Fruit fly (Drosophila melanogaster): ENCODE measurements around the gene CG17328.

The CG17328 gene

dm6 chr2L:16282856-16283255, 16.9 kb upstream of the CG17328 start:
- TF ChIP-seq Pdp1 (GFP tag; optimal IDR thresholded peaks at IDR 0.05) (peak in 1 of 2 experiments; percentile 44), Dll (GFP tag; IDR thresholded peaks at IDR 0.05; ENCODE audit: partially characterized antibody) (no peak), CG13424 (tag; optimal IDR thresholded peaks at IDR 0.05) (no peak), bigmax (GFP tag; optimal IDR thresholded peaks at IDR 0.05) (no peak), ci (GFP tag; IDR thresholded peaks at IDR 0.05) (peak; percentile 53; the same call in 1 of the 3 replicates), lbe (GFP tag; optimal IDR thresholded peaks at IDR 0.05) (no peak), Lim3 (GFP tag; IDR thresholded peaks at IDR 0.05) (no peak), crp (GFP tag; optimal IDR thresholded peaks at IDR 0.05) (peak; percentile 9 to 33), CG12219 (GFP tag; optimal IDR thresholded peaks at IDR 0.05) (no peak), CG17359 (tag; optimal IDR thresholded peaks at IDR 0.05) (no peak), CrebB (tag; optimal IDR thresholded peaks at IDR 0.05) (no peak), CG11723 (GFP tag; optimal IDR thresholded peaks at IDR 0.05) (no peak), HLHmδ (GFP tag; optimal IDR thresholded peaks at IDR 0.05) (no peak), Med (GFP tag) (peak; percentile 55)

dm6 chr2L:16284306-16285299, 15.1 kb upstream of the CG17328 start:
- no peak for TF ChIP-seq CG31441 (GFP tag; IDR thresholded peaks at IDR 0.05)
- peak; percentile 56 for TF ChIP-seq Oli (tag; optimal IDR thresholded peaks at IDR 0.05)
- no peak for TF ChIP-seq bbx (GFP tag; IDR thresholded peaks at IDR 0.05; ENCODE audit: partially characterized antibody)
- peak; percentile 13 for TF ChIP-seq CG7556 (GFP tag; optimal IDR thresholded peaks at IDR 0.05)
- peak; percentile 69 for TF ChIP-seq wek (GFP tag; optimal IDR thresholded peaks at IDR 0.05)
- no peak for TF ChIP-seq CG32532 (GFP tag; IDR thresholded peaks at IDR 0.05)
- no peak for TF ChIP-seq CG6254 (GFP tag; optimal IDR thresholded peaks at IDR 0.05)
- TF ChIP-seq CG10959 (GFP tag; IDR thresholded peaks at IDR 0.05), result no peak
- TF ChIP-seq her (GFP tag; optimal IDR thresholded peaks at IDR 0.05), result no peak
- TF ChIP-seq CG12942 (GFP tag; optimal IDR thresholded peaks at IDR 0.05), result peak; percentile 23
- TF ChIP-seq dmrt11E (tag; optimal IDR thresholded peaks at IDR 0.05), result no peak
- TF ChIP-seq mam (GFP tag; optimal IDR thresholded peaks at IDR 0.05), result peak; percentile 50
- TF ChIP-seq CG6683 (GFP tag; optimal IDR thresholded peaks at IDR 0.05), result peak; percentile 33
- TF ChIP-seq Nf-YB (GFP tag; optimal IDR thresholded peaks at IDR 0.05), result peak; percentile 18
- TF ChIP-seq CG3838 (GFP tag; optimal IDR thresholded peaks at IDR 0.05), result no peak
- no peak for TF ChIP-seq zfh1 (GFP tag; IDR thresholded peaks at IDR 0.05)
- TF ChIP-seq en (GFP tag; optimal IDR thresholded peaks at IDR 0.05), result no peak
- no peak for TF ChIP-seq sna (GFP tag; IDR thresholded peaks at IDR 0.05; ENCODE audit: partially characterized antibody)
- TF ChIP-seq Dip3 (GFP tag; optimal IDR thresholded peaks at IDR 0.05), result peak; percentile 49
- TF ChIP-seq Lim3 (GFP tag; IDR thresholded peaks at IDR 0.05), result no peak
- TF ChIP-seq zf30C (GFP tag; optimal IDR thresholded peaks at IDR 0.05), result no peak
- no peak for TF ChIP-seq gfzf (GFP tag; optimal IDR thresholded peaks at IDR 0.05)
- peak; percentile 5 for TF ChIP-seq CG16863 (GFP tag; optimal IDR thresholded peaks at IDR 0.05)
- peak; percentile 63 for TF ChIP-seq yki (optimal IDR thresholded peaks at IDR 0.05)
- TF ChIP-seq ab (GFP tag; optimal IDR thresholded peaks at IDR 0.05), result no peak
- no peak for TF ChIP-seq NFAT (GFP tag; IDR thresholded peaks at IDR 0.05)
- TF ChIP-seq CG17361 (GFP tag; IDR thresholded peaks at IDR 0.05), result no peak
- no peak for TF ChIP-seq pum (GFP tag; optimal IDR thresholded peaks at IDR 0.05)
- TF ChIP-seq Antp (GFP tag; optimal IDR thresholded peaks at IDR 0.05), result peak; percentile 37
- peak; percentile 63 for TF ChIP-seq Side (GFP tag; optimal IDR thresholded peaks at IDR 0.05)
- TF ChIP-seq Stat92E (GFP tag; optimal IDR thresholded peaks at IDR 0.05), result no peak
- no peak for TF ChIP-seq vfl (GFP tag; optimal IDR thresholded peaks at IDR 0.05)
- TF ChIP-seq CG10462 (GFP tag; optimal IDR thresholded peaks at IDR 0.05), result peak; percentile 2
- TF ChIP-seq nau (GFP tag; optimal IDR thresholded peaks at IDR 0.05), result peak; percentile 51

Data from whole organism, embryonic.